Worm (Caenorhabditis elegans) whole organism, L3 larva: Measurements from ENCODE around the gene cyp-14A4.

Experiments used
- jun-1 ChIP-seq: fragments of 150-350 bp; optimal IDR thresholded peaks from 2 replicates; lab custom pipeline; 2014; ENCODE audit warnings: missing biosample characterization, missing genetic modification reagents, missing genetic modification characterization
- lin-39 ChIP-seq: fragments of 150-350 bp; optimal IDR thresholded peaks from 2 replicates; lab custom pipeline; 2018; ENCODE audit warnings: missing biosample characterization, missing genetic modification reagents, missing genetic modification characterization
- nhr-11 ChIP-seq: fragments of 150-350 bp; optimal IDR thresholded peaks from 2 replicates; lab custom pipeline; 2014; ENCODE audit warnings: missing biosample characterization, missing genetic modification characterization
- nhr-77 ChIP-seq: fragments of 150-350 bp; optimal IDR thresholded peaks from 2 replicates; lab custom pipeline; 2014; ENCODE audit warnings: missing biosample characterization, missing genetic modification characterization
- skn-1 ChIP-seq: fragments of 150-350 bp; optimal IDR thresholded peaks from 2 replicates; lab custom pipeline; 2014; ENCODE audit warnings: missing biosample characterization, missing genetic modification characterization
- zag-1 ChIP-seq: fragments of 150-350 bp; optimal IDR thresholded peaks from 2 replicates; lab custom pipeline; 2014; ENCODE audit warnings: missing biosample characterization, missing genetic modification characterization

DNA sequence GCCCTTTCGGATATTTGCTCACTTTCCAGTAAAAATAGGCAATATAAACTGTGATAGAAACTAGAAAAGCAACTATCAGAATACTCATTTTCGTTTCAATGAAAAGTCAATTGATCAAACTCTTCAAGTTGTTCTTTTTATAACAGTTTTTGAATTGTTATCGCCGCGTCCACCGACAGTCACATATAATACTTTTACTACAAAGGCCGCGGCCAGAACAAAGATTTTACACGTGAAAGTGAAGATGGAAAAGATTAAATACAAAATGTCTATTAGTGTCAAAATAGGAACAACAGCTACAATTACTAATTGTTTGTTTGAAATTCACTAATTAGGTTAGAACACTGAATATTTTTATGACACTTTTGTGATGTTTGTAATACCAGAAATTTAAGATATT lies 14.4 kb downstream of the cyp-14A4 start, which contains the start of gene cyp-14A2:
- no peak for TF ChIP-seq zag-1 (tag; lab: Kevin White, UChicago)
- TF ChIP-seq jun-1 (tag; lab: Kevin White, UChicago) = no peak
- no peak for TF ChIP-seq skn-1 (tag; lab: Kevin White, UChicago)
- TF ChIP-seq lin-39 (tag; lab: Kevin White, UChicago) = no peak
- TF ChIP-seq nhr-11 (tag; lab: Kevin White, UChicago) = no peak
- no peak for TF ChIP-seq nhr-77 (tag; lab: Kevin White, UChicago)
